Worm (Caenorhabditis elegans) whole organism, L4 larva: ENCODE data around the gene ugt-56.

Experiments used
- F44E2.7 ChIP-seq: fragments of 200-800 bp; sonication (Bioruptor generic); IDR thresholded peaks from 2 replicates; pipeline ENCODE4 v2.1.2; 2022; ENCODE audit warnings: missing genetic modification characterization, missing compliant biosample characterization
- R02D3.7 ChIP-seq: fragments of 150-350 bp; sonication (generic microtip); optimal IDR thresholded peaks from 3 replicates; lab custom pipeline; 2014; ENCODE audit warnings: missing biosample characterization, missing genetic modification characterization
- T20F7.1 ChIP-seq: fragments of 200-800 bp; sonication (Bioruptor generic); optimal IDR thresholded peaks from 2 replicates; lab custom pipeline; 2018; ENCODE audit warnings: mild to moderate bottlenecking, missing genetic modification characterization, missing compliant biosample characterization
- T26A8.4 ChIP-seq: fragments of 200-800 bp; sonication (Bioruptor generic); IDR thresholded peaks from 2 replicates; pipeline ENCODE4 v1.3.6; 2022; ENCODE audit warnings: missing genetic modification characterization, missing compliant biosample characterization
- Y105C5A.15 ChIP-seq: fragments of 200-800 bp; sonication (Bioruptor generic); IDR thresholded peaks from 2 replicates; pipeline ENCODE4 v1.3.6; 2022; ENCODE audit warnings: missing genetic modification characterization, missing compliant biosample characterization
- Y75B8A.6 ChIP-seq: fragments of 200-800 bp; sonication (Bioruptor generic); IDR thresholded peaks from 2 replicates; pipeline ENCODE4 v1.3.6; 2022; ENCODE audit warnings: missing genetic modification reagents, missing genetic modification characterization, missing compliant biosample characterization
- ZK546.5 ChIP-seq, 2 experiments: sonication (generic microtip); optimal IDR thresholded peaks; 2 replicates each; lab custom pipeline; 2017; ENCODE audit warnings: missing biosample characterization in 2 of 2, missing genetic modification characterization in 2 of 2
- aly-2 ChIP-seq: sonication (generic microtip); optimal IDR thresholded peaks from 2 replicates; lab custom pipeline; 2018; ENCODE audit warnings: missing biosample characterization, missing genetic modification characterization
- attf-4 ChIP-seq: sonication (generic microtip); optimal IDR thresholded peaks from 3 replicates; lab custom pipeline; 2017; ENCODE audit warnings: missing biosample characterization, missing genetic modification characterization
- ctbp-1 ChIP-seq: fragments of 200-800 bp; sonication (Bioruptor generic); IDR thresholded peaks from 2 replicates; pipeline ENCODE4 v1.3.6; 2022; ENCODE audit warnings: missing genetic modification reagents, missing genetic modification characterization, missing compliant biosample characterization
- daf-12 ChIP-seq: fragments of 150-350 bp; optimal IDR thresholded peaks from 2 replicates; lab custom pipeline; 2014; ENCODE audit warnings: missing biosample characterization, missing genetic modification reagents, missing genetic modification characterization
- daf-16 ChIP-seq, 3 experiments: sonication (generic microtip); optimal IDR thresholded peaks; 2 replicates each; lab custom pipeline; 2016 to 2017; ENCODE audit warnings: missing genetic modification characterization in 3 of 3, missing genetic modification reagents in 3 of 3, mild to moderate bottlenecking in 2 of 3, missing compliant biosample characterization in 2 of 3, missing biosample characterization in 1 of 3, moderate library complexity in 1 of 3
- dpl-1 ChIP-seq: fragments of 150-350 bp; optimal IDR thresholded peaks from 2 replicates; lab custom pipeline; 2014; ENCODE audit warnings: missing biosample characterization, missing genetic modification reagents, missing genetic modification characterization
- duxl-1 ChIP-seq: sonication (generic microtip); optimal IDR thresholded peaks from 2 replicates; lab custom pipeline; 2016; ENCODE audit warnings: mild to moderate bottlenecking, missing genetic modification characterization, moderate library complexity, missing compliant biosample characterization; ENCODE audit not compliant: poor library complexity
- dve-1 ChIP-seq: sonication (generic microtip); optimal IDR thresholded peaks from 2 replicates; lab custom pipeline; 2017; ENCODE audit warnings: antibody characterized with exemption, mild to moderate bottlenecking, missing genetic modification characterization, missing compliant biosample characterization; ENCODE audit not compliant: insufficient read depth
- fkh-10 ChIP-seq: fragments of 150-350 bp; optimal IDR thresholded peaks from 2 replicates; lab custom pipeline; 2014; ENCODE audit warnings: missing biosample characterization, missing genetic modification reagents, missing genetic modification characterization
- hlh-30 ChIP-seq: sonication (generic microtip); optimal IDR thresholded peaks from 2 replicates; lab custom pipeline; 2017; ENCODE audit warnings: antibody characterized with exemption, mild to moderate bottlenecking, missing genetic modification characterization, missing compliant biosample characterization; ENCODE audit not compliant: insufficient read depth
- jun-1 ChIP-seq: fragments of 150-350 bp; optimal IDR thresholded peaks from 2 replicates; lab custom pipeline; 2014; ENCODE audit warnings: missing biosample characterization, missing genetic modification reagents, missing genetic modification characterization
- lin-1 ChIP-seq: fragments of 200-800 bp; sonication (Bioruptor generic); IDR thresholded peaks from 2 replicates; pipeline ENCODE4 v1.3.6; 2022; ENCODE audit warnings: missing genetic modification reagents, missing genetic modification characterization, missing compliant biosample characterization
- lin-15B ChIP-seq: fragments of 150-350 bp; sonication (generic microtip); optimal IDR thresholded peaks from 3 replicates; lab custom pipeline; 2014; ENCODE audit warnings: missing biosample characterization, missing genetic modification characterization
- lsy-2 ChIP-seq, 2 experiments: fragments of 150-350 bp in 1 of 2; sonication (generic microtip) in 1 of 2; optimal IDR thresholded peaks; 2 replicates each; lab custom pipeline; 2014 to 2017; ENCODE audit warnings: missing biosample characterization in 2 of 2, missing genetic modification characterization in 2 of 2
- mdl-1 ChIP-seq, 2 experiments: fragments of 150-350 bp in 1 of 2; sonication (generic microtip) in 1 of 2; optimal IDR thresholded peaks; 2 replicates each; lab custom pipeline; 2014 to 2017; ENCODE audit warnings: missing biosample characterization in 2 of 2, missing genetic modification characterization in 2 of 2
- mep-1 ChIP-seq: fragments of 150-350 bp; sonication (generic microtip); optimal IDR thresholded peaks from 3 replicates; lab custom pipeline; 2014; ENCODE audit warnings: missing biosample characterization, missing genetic modification characterization
- mxl-2 ChIP-seq: fragments of 200-800 bp; sonication (Bioruptor generic); conservative IDR thresholded peaks from 2 replicates; pipeline ENCODE4 v1.3.6; 2022; ENCODE audit warnings: missing genetic modification reagents, missing genetic modification characterization, missing compliant biosample characterization
- nhr-102 ChIP-seq: sonication (generic microtip); optimal IDR thresholded peaks from 2 replicates; lab custom pipeline; 2016; ENCODE audit warnings: mild to moderate bottlenecking, missing genetic modification characterization, moderate library complexity, missing compliant biosample characterization
- nhr-111 ChIP-seq: fragments of 200-800 bp; sonication (Bioruptor generic); optimal IDR thresholded peaks from 2 replicates; lab custom pipeline; 2018; ENCODE audit warnings: mild to moderate bottlenecking, missing genetic modification characterization, missing compliant biosample characterization
- nhr-41 ChIP-seq: fragments of 200-800 bp; sonication (Bioruptor generic); IDR thresholded peaks from 2 replicates; pipeline ENCODE4 v1.3.6; 2022; ENCODE audit warnings: missing genetic modification reagents, missing genetic modification characterization, missing compliant biosample characterization
- nhr-6 ChIP-seq: fragments of 150-350 bp; optimal IDR thresholded peaks from 2 replicates; lab custom pipeline; 2014; ENCODE audit warnings: missing biosample characterization, missing genetic modification characterization
- pha-4 ChIP-seq, 2 experiments: fragments of 150-350 bp in 1 of 2; fragments of 200-800 bp in 1 of 2; sonication (Bioruptor generic) in 1 of 2; IDR thresholded peaks in 1 of 2; optimal IDR thresholded peaks in 1 of 2; 2 replicates each; pipeline versions ENCODE4 v1.3.6 to Lab custom; 2014 to 2022; ENCODE audit warnings: missing genetic modification characterization in 2 of 2, missing genetic modification reagents in 2 of 2, missing biosample characterization in 1 of 2, missing compliant biosample characterization in 1 of 2
- php-3 ChIP-seq: fragments of 200-800 bp; sonication (Bioruptor generic); IDR thresholded peaks from 2 replicates; pipeline ENCODE4 v1.3.6; 2022; ENCODE audit warnings: missing genetic modification reagents, missing genetic modification characterization, missing compliant biosample characterization
- pqm-1 ChIP-seq: sonication (generic microtip); optimal IDR thresholded peaks from 2 replicates; lab custom pipeline; 2017; ENCODE audit warnings: missing biosample characterization, missing genetic modification characterization
- skn-1 ChIP-seq: fragments of 150-350 bp; optimal IDR thresholded peaks from 2 replicates; lab custom pipeline; 2014; ENCODE audit warnings: missing biosample characterization, missing genetic modification characterization
- spr-3 ChIP-seq: fragments of 200-800 bp; sonication (Bioruptor generic); optimal IDR thresholded peaks from 2 replicates; lab custom pipeline; 2018; ENCODE audit warnings: mild to moderate bottlenecking, missing genetic modification characterization, missing compliant biosample characterization
- unc-130 ChIP-seq: sonication (generic microtip); optimal IDR thresholded peaks from 2 replicates; lab custom pipeline; 2016; ENCODE audit warnings: missing genetic modification reagents, missing genetic modification characterization, missing compliant biosample characterization
- unc-62 ChIP-seq, 3 experiments: fragments of 150-350 bp in 1 of 3; sonication (generic microtip); optimal IDR thresholded peaks in 2 of 3; peaks in 1 of 3; 1 replicate in 1 of 3; 2 replicates in 2 of 3; lab custom pipeline; 2014 to 2017; ENCODE audit warnings: missing biosample characterization in 3 of 3, missing genetic modification characterization in 3 of 3, missing genetic modification reagents in 3 of 3, missing genotype in 1 of 3
- zip-2 ChIP-seq: fragments of 150-350 bp; optimal IDR thresholded peaks from 2 replicates; lab custom pipeline; 2014; ENCODE audit warnings: missing biosample characterization, missing genetic modification characterization

The ugt-56 gene

DNA sequence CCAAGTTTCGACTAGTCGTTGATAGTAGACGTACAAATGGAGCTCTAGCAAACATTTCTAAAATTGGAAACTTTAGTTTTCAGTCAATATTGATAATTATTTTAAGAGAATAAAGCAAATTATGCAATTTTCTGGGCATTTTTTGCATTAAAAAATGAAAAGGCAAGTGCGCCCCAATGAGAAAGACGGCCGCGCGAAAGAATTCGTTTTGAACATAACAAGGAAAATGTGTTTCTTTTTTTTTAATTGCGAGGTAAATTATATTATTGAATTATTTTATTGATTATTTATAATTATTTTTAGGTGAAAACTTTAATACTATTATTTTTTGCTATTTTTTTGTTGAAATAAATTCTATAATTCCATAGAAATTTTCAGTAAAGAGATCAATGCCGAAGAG lies 12.7 kb downstream of the ugt-56 start, which contains the start of the genes tsfm-1 and capg-2 (continued):
- TF ChIP-seq R02D3.7 (tag; lab: Kevin White, UChicago), result no peak
- TF ChIP-seq, all 104 proteins: peak for 4

DNA sequence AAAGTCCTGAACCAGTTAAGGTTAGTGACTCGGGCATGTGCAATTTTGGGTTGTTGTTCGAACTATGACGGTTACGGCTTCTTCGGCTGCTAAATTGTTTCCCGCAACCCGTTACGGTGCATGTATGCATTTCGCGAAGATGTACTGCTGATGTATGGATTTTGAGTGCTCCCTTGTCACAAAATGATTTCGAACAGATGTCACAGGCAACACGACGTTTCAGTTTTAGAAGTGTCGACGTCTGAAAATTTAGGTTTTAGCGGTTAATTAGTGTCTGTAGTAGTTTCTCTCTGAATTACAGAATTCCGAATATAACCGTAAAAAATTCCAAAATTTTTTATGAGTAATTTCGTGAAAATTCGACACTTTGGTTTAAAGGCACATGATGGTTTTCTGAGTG lies 16.9 kb downstream of the ugt-56 start:
- TF ChIP-seq php-3 (no peak), lin-1 (GFP tag; lab: Robert Waterston, UW) (no peak), nhr-102 (tag; lab: Kevin White, UChicago) (no peak), T26A8.4 (no peak), Y105C5A.15 (GFP tag; lab: Robert Waterston, UW) (no peak), nhr-41 (no peak), spr-3 (no peak), T20F7.1 (GFP tag; lab: Kevin White, UChicago) (no peak), lin-15B (tag; lab: Kevin White, UChicago) (no peak), unc-130 (GFP tag; lab: Kevin White, UChicago) (no peak)

DNA sequence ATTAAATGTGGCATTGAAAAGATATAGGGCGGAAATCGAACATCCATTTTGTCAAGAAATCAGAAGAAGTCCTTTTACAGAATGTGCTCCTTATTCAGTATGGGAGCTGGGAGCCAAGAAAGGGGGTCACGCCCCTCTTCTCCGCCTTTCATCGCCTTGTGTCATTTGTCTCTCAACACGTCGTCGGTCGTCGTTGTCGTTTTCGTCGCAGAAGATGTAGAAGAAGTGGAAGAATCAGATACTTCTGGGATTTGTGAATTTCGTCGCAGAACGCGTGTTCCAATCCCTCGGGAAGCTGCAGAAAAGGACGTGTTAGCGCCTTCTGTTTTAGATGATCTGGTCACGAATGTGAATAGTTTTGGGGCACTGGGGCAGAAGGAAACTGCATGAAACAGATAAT lies 18.2 kb downstream of the ugt-56 start, which contains the start of gene bnc-1:
Gene bnc-1 (minus strand): TSS at position 101 of the 400 bp plus-strand sequence.
- TF ChIP-seq F44E2.7 (GFP tag; lab: Robert Waterston, UW) (peak; percentile 33; the same call in 1 of the 2 replicates), mxl-2 (no peak)

DNA sequence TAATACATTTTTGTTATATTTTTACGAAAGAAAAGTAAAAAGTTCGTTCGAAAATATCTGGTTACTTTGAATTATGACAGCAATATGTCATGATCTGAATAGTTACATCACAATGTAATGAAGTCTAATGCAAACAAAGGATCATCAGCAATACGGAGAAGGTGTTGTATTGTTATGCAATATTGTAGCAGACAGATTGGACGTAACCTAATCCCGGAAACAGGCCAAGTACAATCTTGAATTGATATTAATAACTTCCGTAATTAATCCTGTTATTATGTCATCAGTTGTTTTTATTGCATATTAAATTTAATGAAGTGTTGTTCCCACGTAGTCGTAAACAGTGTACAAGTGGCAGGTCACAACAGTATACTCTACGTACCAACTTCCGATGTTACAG lies 22.7 kb downstream of the ugt-56 start:
- TF ChIP-seq jun-1 (tag; lab: Kevin White, UChicago), result no peak
- TF ChIP-seq Y75B8A.6, result no peak
- no peak for TF ChIP-seq lsy-2 (tag; optimal IDR thresholded peaks at IDR 0.05; lab: Kevin White, UChicago)
- peak in 1 of 2 experiments; percentile 34 for TF ChIP-seq unc-62 (GFP tag; optimal IDR thresholded peaks at IDR 0.05 in 1 of 2; lab: Kevin White, UChicago)
- no peak for TF ChIP-seq unc-62 (tag; optimal IDR thresholded peaks at IDR 0.05; lab: Kevin White, UChicago)
- no peak for TF ChIP-seq pqm-1
- TF ChIP-seq nhr-102 (tag; lab: Kevin White, UChicago), result no peak
- TF ChIP-seq, all 104 proteins: peak for 1

- TF ChIP-seq daf-12 (tag; lab: Kevin White, UChicago) (no peak), unc-62 (GFP tag; optimal IDR thresholded peaks at IDR 0.05 in 1 of 2; lab: Kevin White, UChicago) (peak in 1 of 2 experiments; percentile 27), unc-62 (tag; optimal IDR thresholded peaks at IDR 0.05; lab: Kevin White, UChicago) (no peak), duxl-1 (tag; lab: Kevin White, UChicago) (no peak), skn-1 (tag; lab: Kevin White, UChicago) (no peak), nhr-111 (GFP tag; lab: Kevin White, UChicago) (no peak)
These were observed 24.4 kb downstream of the ugt-56 start, which contains the start of gene F55C5.10 for ce11 chrV:12283187-12283586. F55C5.10 (plus strand) TSS chrV:12283487.

- TF ChIP-seq zip-2 (tag; lab: Kevin White, UChicago) (no peak), aly-2 (tag; lab: Kevin White, UChicago) (no peak), fkh-10 (GFP tag; lab: Kevin White, UChicago) (peak; percentile 12), mep-1 (tag; lab: Kevin White, UChicago) (peak; percentile 0), lsy-2 (tag; optimal IDR thresholded peaks at IDR 0.05; lab: Kevin White, UChicago) (peak in 1 of 2 experiments; percentile 24), hlh-30 (tag; lab: Kevin White, UChicago) (peak; percentile 29), unc-62 (GFP tag; optimal IDR thresholded peaks at IDR 0.05 in 1 of 2; lab: Kevin White, UChicago) (peak in 1 of 2 experiments; percentile 77), unc-62 (tag; optimal IDR thresholded peaks at IDR 0.05; lab: Kevin White, UChicago) (no peak)
These were observed 28.9 kb downstream of the ugt-56 start for ce11 chrV:12287667-12288066.

DNA sequence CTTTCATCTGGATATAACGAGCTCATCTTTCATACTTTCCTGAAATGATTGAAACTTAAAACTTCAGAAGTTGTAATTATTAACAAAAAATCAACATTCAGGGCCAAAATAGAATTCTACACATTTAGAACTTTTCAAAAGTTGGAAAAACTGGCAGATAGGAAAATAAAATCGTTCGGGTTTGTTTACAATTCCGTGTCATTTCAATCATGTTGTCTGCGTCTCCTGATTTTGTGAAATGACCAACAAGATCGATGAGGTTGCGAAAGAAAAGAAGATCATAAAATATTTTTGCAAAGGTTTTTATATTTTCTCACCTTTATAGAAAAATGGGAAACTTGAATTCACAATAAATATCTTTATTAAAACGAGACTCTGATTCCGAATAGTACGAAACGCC lies 29.8 kb downstream of the ugt-56 start, which contains the start of gene rskd-1:
Gene rskd-1 (minus strand): TSS at position 39 of the 400 bp plus-strand sequence.
- TF ChIP-seq attf-4 (tag; lab: Kevin White, UChicago) (no peak), ZK546.5 (tag; optimal IDR thresholded peaks at IDR 0.05; lab: Kevin White, UChicago) (no peak), T20F7.1 (GFP tag; lab: Kevin White, UChicago) (peak; percentile 40), mdl-1 (tag; optimal IDR thresholded peaks at IDR 0.05; lab: Kevin White, UChicago) (no peak), mep-1 (tag; lab: Kevin White, UChicago) (peak; percentile 32), lsy-2 (tag; optimal IDR thresholded peaks at IDR 0.05; lab: Kevin White, UChicago) (peak in 1 of 2 experiments; percentile 40), ctbp-1 (GFP tag; lab: Robert Waterston, UW) (no peak), nhr-6 (peak; percentile 76), dve-1 (peak; percentile 17), dpl-1 (GFP tag; lab: Kevin White, UChicago) (peak; percentile 1), pha-4 (GFP tag; IDR thresholded peaks at IDR 0.05; lab: Robert Waterston, UW) (no peak), pha-4 (tag; optimal IDR thresholded peaks at IDR 0.05; lab: Kevin White, UChicago) (peak; percentile 78), daf-16 (GFP tag; optimal IDR thresholded peaks at IDR 0.05; lab: Kevin White, UChicago) (peak in 1 of 2 experiments; percentile 10), daf-16 (tag; optimal IDR thresholded peaks at IDR 0.05; lab: Kevin White, UChicago) (peak; percentile 73), hlh-30 (tag; lab: Kevin White, UChicago) (peak; percentile 38)
